Worm (Caenorhabditis elegans): Measurements from ENCODE around the gene F54D12.1.

Gene F54D12.1

DNA sequence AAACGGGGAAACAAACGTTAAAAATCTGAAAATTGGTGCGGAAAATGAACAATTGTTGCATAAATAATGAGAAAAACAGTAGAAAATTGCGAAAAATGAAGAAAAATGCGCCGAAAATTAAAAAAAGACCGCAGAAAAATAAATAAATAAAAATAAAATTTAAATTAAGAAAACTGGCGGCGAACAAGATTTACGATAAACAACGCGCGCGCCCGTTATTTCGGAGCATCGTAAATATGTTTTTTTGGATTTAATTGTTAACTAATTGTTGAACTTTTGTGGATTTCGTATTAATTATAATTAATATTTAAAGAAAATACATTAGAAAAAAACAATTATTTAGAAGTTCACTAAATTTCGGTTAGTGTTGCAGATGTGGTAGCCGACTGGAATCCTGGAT, 23.4 kb upstream of the F54D12.1 start:
- no peak for TF ChIP-seq ZK546.5 (tag; optimal IDR thresholded peaks at IDR 0.05)
- no peak for TF ChIP-seq unc-130 (GFP tag; optimal IDR thresholded peaks at IDR 0.05)
- no peak for TF ChIP-seq ama-1 (optimal IDR thresholded peaks at IDR 0.05)
- TF ChIP-seq attf-4 (tag; optimal IDR thresholded peaks at IDR 0.05) = no peak
- peak; percentile 97 for TF ChIP-seq Y48G9A.11 (GFP tag; IDR thresholded peaks at IDR 0.05)
- TF ChIP-seq spr-1 (tag; optimal IDR thresholded peaks at IDR 0.05) = no peak
- TF ChIP-seq ceh-32 (tag; optimal IDR thresholded peaks at IDR 0.05; ENCODE audit: poor library complexity) = no peak

DNA sequence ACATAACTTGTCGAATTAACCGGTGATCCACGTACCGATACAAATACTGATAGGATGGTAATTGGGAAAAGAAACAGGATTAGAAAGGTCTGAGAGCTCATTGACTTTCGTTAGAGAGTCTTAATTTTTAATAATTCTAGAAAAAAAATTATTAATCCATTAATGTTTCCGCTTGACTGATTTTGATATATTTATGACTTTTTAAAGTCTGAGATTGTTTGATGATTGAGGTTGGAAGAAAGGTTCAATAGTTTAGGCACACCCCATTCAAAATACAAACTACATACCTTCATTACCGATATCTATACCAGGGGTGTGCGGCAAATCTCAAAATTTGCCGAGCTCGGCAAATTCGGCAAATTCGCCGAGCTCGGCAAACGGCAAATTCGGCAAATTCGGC, 21.9 kb upstream of the F54D12.1 start, which contains the start of gene F54D12.10:
Gene F54D12.10 (minus strand): TSS at position 101 of the 400 bp plus-strand sequence.
- no peak for TF ChIP-seq nhr-6 (tag; optimal IDR thresholded peaks at IDR 0.05)
- TF ChIP-seq jun-1 (tag; optimal IDR thresholded peaks at IDR 0.05) = no peak
- TF ChIP-seq zfp-2 (tag; optimal IDR thresholded peaks at IDR 0.05) = no peak
- no peak for TF ChIP-seq Y5F2A.4 (GFP tag; optimal IDR thresholded peaks at IDR 0.05)
- TF ChIP-seq spr-1 (tag; optimal IDR thresholded peaks at IDR 0.05) = no peak
- no peak for TF ChIP-seq dmd-6 (GFP tag; IDR thresholded peaks at IDR 0.05)
- no peak for TF ChIP-seq aly-2 (tag; optimal IDR thresholded peaks at IDR 0.05)
- TF ChIP-seq fkh-10 (GFP tag; optimal IDR thresholded peaks at IDR 0.05) = no peak
- no peak for TF ChIP-seq snpc-1.2 (GFP tag; IDR thresholded peaks at IDR 0.05)
- no peak for TF ChIP-seq ceh-62 (tag; optimal IDR thresholded peaks at IDR 0.05)
- TF ChIP-seq nhr-237 (tag; optimal IDR thresholded peaks at IDR 0.05) = no peak

DNA sequence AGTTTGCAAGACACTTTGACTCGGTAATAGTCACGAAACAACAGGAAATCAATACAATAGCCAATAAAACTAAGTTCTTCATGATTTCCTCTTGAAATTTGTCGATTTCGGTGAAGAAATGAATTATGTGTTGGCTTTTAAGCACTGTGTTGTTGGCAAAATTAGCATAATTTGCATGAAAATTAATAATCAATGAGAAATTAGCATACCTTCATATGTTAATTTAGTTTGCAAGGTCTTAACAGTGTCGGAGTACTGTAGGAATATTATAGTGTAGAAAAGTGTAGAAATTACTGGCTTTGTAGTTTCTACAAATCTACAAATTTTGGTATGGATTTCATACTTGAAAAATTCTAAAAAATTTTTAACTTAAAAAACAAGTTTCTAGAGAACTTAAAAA, 18.6 kb upstream of the F54D12.1 start, which contains the start of gene F54D12.9:
Gene F54D12.9 (minus strand): TSS at position 101 of the 400 bp plus-strand sequence.
- TF ChIP-seq F26F4.8 (GFP tag; conservative IDR thresholded peaks at IDR 0.05) = no peak
- peak in 1 of 2 experiments; percentile 32 for TF ChIP-seq unc-62 (GFP tag; optimal IDR thresholded peaks at IDR 0.05 in 1 of 2)
- TF ChIP-seq unc-62 (tag; optimal IDR thresholded peaks at IDR 0.05) = no peak
- TF ChIP-seq nhr-41 (GFP tag; IDR thresholded peaks at IDR 0.05) = no peak

DNA sequence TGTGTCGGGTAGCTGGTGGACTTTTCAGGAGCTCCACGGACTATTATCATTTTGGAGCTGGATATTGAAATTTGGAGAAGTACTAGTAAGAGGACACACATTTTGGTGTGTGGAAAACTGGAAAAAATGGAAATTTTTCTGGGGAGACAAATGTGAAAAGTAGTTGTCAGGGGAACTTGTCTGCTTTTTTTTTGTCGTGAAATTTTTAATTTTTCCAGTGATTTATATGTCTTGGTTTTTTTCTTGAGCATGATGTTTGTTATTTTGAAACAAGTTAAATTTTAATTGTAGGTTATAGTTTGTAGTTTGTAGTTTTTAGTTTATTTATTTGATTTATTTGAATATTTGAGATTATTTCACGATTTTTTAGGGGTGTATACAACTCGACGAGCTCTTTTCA, 14.9 kb upstream of the F54D12.1 start, which contains the start of gene F54D12.7:
Gene F54D12.7 (minus strand): TSS at position 101 of the 400 bp plus-strand sequence.
- no peak for TF ChIP-seq nhr-237 (tag; optimal IDR thresholded peaks at IDR 0.05)
- no peak for TF ChIP-seq F37D6.2 (tag; optimal IDR thresholded peaks at IDR 0.05)
- TF ChIP-seq hlh-30 (tag; optimal IDR thresholded peaks at IDR 0.05; ENCODE audit: insufficient read depth) = no peak
- no peak for TF ChIP-seq egl-43 (GFP tag; IDR thresholded peaks at IDR 0.05)

DNA sequence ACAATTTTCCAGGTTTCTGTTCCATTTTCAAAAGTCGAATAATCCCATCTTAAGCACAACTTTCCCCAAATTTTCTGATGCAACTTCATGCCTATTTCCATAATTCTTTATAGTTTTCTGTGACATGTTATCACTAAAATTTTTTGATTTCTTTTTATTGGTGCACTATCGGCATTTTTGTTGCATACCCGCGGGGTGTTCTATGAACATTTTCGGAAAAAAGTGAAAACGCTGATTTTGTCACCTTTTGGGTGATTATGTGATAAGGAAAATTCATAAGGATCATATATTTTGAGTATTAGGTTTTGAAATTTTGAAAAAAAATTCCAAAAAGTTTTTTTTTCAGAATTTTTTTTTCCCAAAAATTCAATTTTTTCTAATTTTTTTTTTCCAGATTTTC, 13.7 kb upstream of the F54D12.1 start, which contains the start of gene aat-7:
Gene aat-7 (plus strand): TSS at position 393 of the 400 bp plus-strand sequence.
- no peak for TF ChIP-seq ceh-32 (tag; optimal IDR thresholded peaks at IDR 0.05; ENCODE audit: poor library complexity)
- peak; percentile 37 for TF ChIP-seq nhr-77 (tag; optimal IDR thresholded peaks at IDR 0.05)
- peak; percentile 74; the same call in 1 of the 2 replicates for TF ChIP-seq php-3 (GFP tag; IDR thresholded peaks at IDR 0.05)
- TF ChIP-seq nhr-28 (tag; optimal IDR thresholded peaks at IDR 0.05) = peak; percentile 83
- no peak for TF ChIP-seq daf-19 (GFP tag; conservative IDR thresholded peaks at IDR 0.05)
- TF ChIP-seq ztf-7 (tag; optimal IDR thresholded peaks at IDR 0.05) = no peak
- no peak for TF ChIP-seq nhr-48 (tag; optimal IDR thresholded peaks at IDR 0.05)
- TF ChIP-seq hlh-11 (tag; optimal IDR thresholded peaks at IDR 0.05) = peak; percentile 55
- TF ChIP-seq Y5F2A.4 (GFP tag; optimal IDR thresholded peaks at IDR 0.05) = no peak
- peak; percentile 87 for TF ChIP-seq dmd-6 (GFP tag; IDR thresholded peaks at IDR 0.05)
- peak; percentile 79 for TF ChIP-seq pqm-1 (tag; optimal IDR thresholded peaks at IDR 0.05)

DNA sequence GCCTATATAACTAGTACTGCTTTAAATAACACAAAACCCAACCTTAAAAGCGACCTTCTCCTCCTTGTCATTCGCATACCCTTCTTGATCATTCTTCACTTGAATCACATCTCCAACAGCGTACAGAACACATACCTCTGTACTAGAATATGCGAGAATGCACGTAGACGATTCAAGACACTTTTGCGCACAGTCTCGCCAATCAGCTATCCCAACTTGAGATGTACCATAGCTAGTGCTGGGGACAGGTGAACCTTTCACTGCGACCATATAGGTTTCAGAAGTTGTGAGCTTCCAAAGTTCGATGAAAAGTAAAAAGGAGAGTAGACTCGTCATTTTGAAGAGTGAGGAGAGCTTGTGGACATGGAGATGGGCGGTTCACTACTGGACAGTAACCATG, 2.5 kb upstream of the F54D12.1 start, which contains the start of gene F54D12.8:
Gene F54D12.8 (minus strand): TSS at position 336 of the 400 bp plus-strand sequence.
- TF ChIP-seq ceh-62 (tag; optimal IDR thresholded peaks at IDR 0.05) (no peak), nhr-11 (tag; optimal IDR thresholded peaks at IDR 0.05) (no peak), unc-62 (GFP tag; optimal IDR thresholded peaks at IDR 0.05 in 1 of 2) (peak in 1 of 2 experiments; percentile 96), unc-62 (tag; optimal IDR thresholded peaks at IDR 0.05) (no peak), arid-1 (GFP tag; conservative IDR thresholded peaks at IDR 0.05) (no peak)

Data from whole organism, L4 larva.